Worm (Caenorhabditis elegans): Measurements from ENCODE around the gene exos-9.

- TF ChIP-seq mep-1 (tag; optimal IDR thresholded peaks at IDR 0.05) (no peak), nhr-12 (tag; optimal IDR thresholded peaks at IDR 0.05) (no peak), snpc-4 (tag; optimal IDR thresholded peaks at IDR 0.05) (no peak), unc-39 (tag; optimal IDR thresholded peaks at IDR 0.05) (no peak), nhr-237 (tag; optimal IDR thresholded peaks at IDR 0.05) (no peak), pha-4 (tag; optimal IDR thresholded peaks at IDR 0.05) (no peak), lsy-2 (tag; optimal IDR thresholded peaks at IDR 0.05) (no peak), nhr-76 (tag; optimal IDR thresholded peaks at IDR 0.05) (no peak), sem-2 (GFP tag; optimal IDR thresholded peaks at IDR 0.05) (no peak), bed-3 (GFP tag; optimal IDR thresholded peaks at IDR 0.05) (no peak), lin-32 (GFP tag; optimal IDR thresholded peaks at IDR 0.05) (no peak), M03D4.4 (tag; optimal IDR thresholded peaks at IDR 0.05) (no peak)
Measured at ce11 chrIII:7216226-7216625, 18.4 kb upstream of the exos-9 start, which contains the start of gene R151.1.
